Worm (Caenorhabditis elegans): ENCODE measurements around the gene etr-1.

- TF ChIP-seq him-1 (tag; optimal IDR thresholded peaks at IDR 0.05) = no peak
- no peak for TF ChIP-seq dao-5 (tag; optimal IDR thresholded peaks at IDR 0.05)
Measured at ce11 chrII:116916-117315, 45.3 kb upstream of the etr-1 start, which contains the start of gene srt-54.
